Worm (Caenorhabditis elegans) whole organism, L1 larva: ENCODE results near the gene Y53F4B.9.

Experiments used
- C04F5.9 ChIP-seq: sonication (generic microtip); optimal IDR thresholded peaks from 2 replicates; lab custom pipeline; 2016; ENCODE audit warnings: missing genetic modification characterization, missing compliant biosample characterization
- C34B4.2 ChIP-seq: sonication (generic microtip); optimal IDR thresholded peaks from 2 replicates; lab custom pipeline; 2017; ENCODE audit warnings: mild to moderate bottlenecking, missing genetic modification characterization, missing compliant biosample characterization
- F16B12.6 ChIP-seq: fragments of 150-350 bp; optimal IDR thresholded peaks from 2 replicates; lab custom pipeline; 2014; ENCODE audit warnings: missing biosample characterization, missing genetic modification characterization
- aha-1 ChIP-seq: fragments of 150-350 bp; optimal IDR thresholded peaks from 2 replicates; lab custom pipeline; 2014; ENCODE audit warnings: missing biosample characterization, missing genetic modification characterization
- alr-1 ChIP-seq: fragments of 200-800 bp; sonication (Bioruptor generic); optimal IDR thresholded peaks from 2 replicates; lab custom pipeline; 2018; ENCODE audit warnings: borderline replicate concordance, mild to moderate bottlenecking, missing genetic modification characterization, missing compliant biosample characterization
- aly-2 ChIP-seq: fragments of 150-350 bp; optimal IDR thresholded peaks from 2 replicates; lab custom pipeline; 2014; ENCODE audit warnings: missing biosample characterization, missing genetic modification characterization
- ces-1 ChIP-seq: fragments of 150-350 bp; optimal IDR thresholded peaks from 2 replicates; lab custom pipeline; 2014; ENCODE audit warnings: missing biosample characterization, missing genetic modification reagents, missing genetic modification characterization
- dpl-1 ChIP-seq, 3 experiments: fragments of 150-350 bp in 2 of 3; sonication (generic microtip) in 1 of 3; optimal IDR thresholded peaks; 2 replicates each; lab custom pipeline; 2014 to 2017; ENCODE audit warnings: missing biosample characterization in 3 of 3, missing genetic modification characterization in 3 of 3, missing genetic modification reagents in 3 of 3
- efl-1 ChIP-seq, 4 experiments: fragments of 150-350 bp; optimal IDR thresholded peaks in 3 of 4; peaks in 1 of 4; 1 replicate in 1 of 4; 2 replicates in 3 of 4; lab custom pipeline; 2014; ENCODE audit warnings: missing biosample characterization in 2 of 4, missing genetic modification characterization in 2 of 4, missing genetic modification reagents in 2 of 4
- elt-3 ChIP-seq, 6 experiments: fragments of 150-350 bp in 1 of 6; sonication (generic microtip); optimal IDR thresholded peaks; 2 replicates each; lab custom pipeline; 2017 to 2018; ENCODE audit warnings: missing biosample characterization in 6 of 6, missing genetic modification characterization in 6 of 6, inconsistent platforms in 1 of 6
- fkh-10 ChIP-seq: sonication (generic microtip); optimal IDR thresholded peaks from 2 replicates; lab custom pipeline; 2017; ENCODE audit warnings: missing biosample characterization, missing genetic modification reagents, missing genetic modification characterization
- fkh-8 ChIP-seq: sonication (generic microtip); optimal IDR thresholded peaks from 2 replicates; lab custom pipeline; 2016; ENCODE audit warnings: mild to moderate bottlenecking, missing genetic modification characterization, missing compliant biosample characterization
- fos-1 ChIP-seq: fragments of 150-350 bp; optimal IDR thresholded peaks from 2 replicates; lab custom pipeline; 2014; ENCODE audit warnings: missing biosample characterization, missing genetic modification characterization
- grh-1 ChIP-seq: fragments of 200-800 bp; sonication (Bioruptor generic); IDR thresholded peaks from 2 replicates; pipeline ENCODE4 v1.3.6; 2022; ENCODE audit warnings: missing genetic modification reagents, missing genetic modification characterization, missing compliant biosample characterization
- hlh-4 ChIP-seq: sonication (generic microtip); optimal IDR thresholded peaks from 2 replicates; lab custom pipeline; 2016; ENCODE audit warnings: mild to moderate bottlenecking, missing genetic modification characterization, missing compliant biosample characterization
- hpl-2 ChIP-seq: fragments of 150-350 bp; optimal IDR thresholded peaks from 2 replicates; lab custom pipeline; 2014; ENCODE audit warnings: missing biosample characterization, missing genetic modification reagents, missing genetic modification characterization
- irx-1 ChIP-seq: sonication (generic microtip); optimal IDR thresholded peaks from 2 replicates; lab custom pipeline; 2016; ENCODE audit warnings: missing genetic modification characterization, missing compliant biosample characterization
- lin-14 ChIP-seq: fragments of 200-800 bp; sonication (Bioruptor generic); optimal IDR thresholded peaks from 2 replicates; lab custom pipeline; 2018; ENCODE audit warnings: mild to moderate bottlenecking, missing genetic modification characterization, moderate library complexity, missing compliant biosample characterization
- lin-15B ChIP-seq: fragments of 150-350 bp; sonication (generic microtip); optimal IDR thresholded peaks from 3 replicates; lab custom pipeline; 2014; ENCODE audit warnings: missing biosample characterization, missing genetic modification characterization
- lin-35 ChIP-seq, 2 experiments: fragments of 150-350 bp; optimal IDR thresholded peaks; 2 replicates each; lab custom pipeline; 2014; ENCODE audit warnings: missing biosample characterization in 2 of 2, missing genetic modification characterization in 2 of 2, missing genetic modification reagents in 2 of 2
- lsy-2 ChIP-seq, 2 experiments: fragments of 150-350 bp; optimal IDR thresholded peaks; 2 replicates each; lab custom pipeline; 2014; ENCODE audit warnings: missing biosample characterization in 2 of 2, missing genetic modification characterization in 2 of 2
- nhr-11 ChIP-seq: fragments of 150-350 bp; optimal IDR thresholded peaks from 2 replicates; lab custom pipeline; 2014; ENCODE audit warnings: missing biosample characterization, missing genetic modification characterization
- nhr-19 ChIP-seq: fragments of 200-800 bp; sonication (Bioruptor generic); conservative IDR thresholded peaks from 2 replicates; pipeline ENCODE4 v1.3.6; 2022; ENCODE audit warnings: missing genetic modification characterization, missing compliant biosample characterization
- nhr-237 ChIP-seq: fragments of 150-350 bp; optimal IDR thresholded peaks from 2 replicates; lab custom pipeline; 2014; ENCODE audit warnings: missing biosample characterization, missing genetic modification characterization
- nhr-77 ChIP-seq: fragments of 150-350 bp; optimal IDR thresholded peaks from 2 replicates; lab custom pipeline; 2014; ENCODE audit warnings: missing biosample characterization, missing genetic modification characterization
- nhr-85 ChIP-seq: sonication (generic microtip); peaks from one replicate; lab custom pipeline; 2016; ENCODE audit warnings: missing genetic modification characterization, inconsistent platforms, missing compliant biosample characterization
- nhr-90 ChIP-seq: sonication (generic microtip); optimal IDR thresholded peaks from 2 replicates; lab custom pipeline; 2016; ENCODE audit warnings: mild to moderate bottlenecking, missing genetic modification characterization, missing compliant biosample characterization; ENCODE audit not compliant: poor library complexity
- pax-3 ChIP-seq: fragments of 200-800 bp; sonication (Bioruptor generic); optimal IDR thresholded peaks from 2 replicates; lab custom pipeline; 2018; ENCODE audit warnings: mild to moderate bottlenecking, missing genetic modification characterization, moderate library complexity, missing compliant biosample characterization
- rnt-1 ChIP-seq: sonication (generic microtip); optimal IDR thresholded peaks from 2 replicates; lab custom pipeline; 2016; ENCODE audit warnings: mild to moderate bottlenecking, missing genetic modification characterization, moderate library complexity, missing compliant biosample characterization
- snu-23 ChIP-seq: sonication (generic microtip); optimal IDR thresholded peaks from 2 replicates; lab custom pipeline; 2016; ENCODE audit warnings: missing genetic modification characterization, missing compliant biosample characterization
- unc-130 ChIP-seq: fragments of 150-350 bp; optimal IDR thresholded peaks from 2 replicates; lab custom pipeline; 2017; ENCODE audit warnings: missing biosample characterization, missing genetic modification characterization, inconsistent platforms
- unc-30 ChIP-seq: sonication (generic microtip); optimal IDR thresholded peaks from 2 replicates; lab custom pipeline; 2017; ENCODE audit warnings: missing biosample characterization, missing genetic modification characterization
- unc-98 ChIP-seq: fragments of 200-800 bp; sonication (Bioruptor generic); IDR thresholded peaks from 2 replicates; pipeline ENCODE4 v1.3.6; 2022; ENCODE audit warnings: missing genetic modification characterization, missing compliant biosample characterization

Y53F4B.9 gene

ce11 chrII:15015669-15016068 lies 5.5 kb upstream of the Y53F4B.9 start:
- TF ChIP-seq unc-130, result no peak
- no peak for TF ChIP-seq irx-1 (tag; lab: Kevin White, UChicago)
- no peak for TF ChIP-seq unc-98 (GFP tag; lab: Robert Waterston, UW)
- no peak for TF ChIP-seq grh-1 (GFP tag; lab: Robert Waterston, UW)
- no peak for TF ChIP-seq F16B12.6 (tag; lab: Kevin White, UChicago)
- TF ChIP-seq elt-3 (tag; optimal IDR thresholded peaks at IDR 0.05; lab: Kevin White, UChicago), result no peak
- TF ChIP-seq fkh-10, result no peak
- TF ChIP-seq lin-15B (tag; lab: Kevin White, UChicago), result no peak
- TF ChIP-seq efl-1 (optimal IDR thresholded peaks at IDR 0.05; lab: Kevin White, UChicago), result no peak
- TF ChIP-seq efl-1 (GFP tag; optimal IDR thresholded peaks at IDR 0.05 in 1 of 2; lab: Kevin White, UChicago), result peak in 1 of 2 experiments; percentile 53
- no peak for TF ChIP-seq C34B4.2 (tag; lab: Kevin White, UChicago)
- TF ChIP-seq lin-14 (GFP tag; lab: Kevin White, UChicago), result peak; percentile 35
- no peak for TF ChIP-seq unc-30 (tag; lab: Kevin White, UChicago)
- no peak for TF ChIP-seq nhr-11 (tag; lab: Kevin White, UChicago)
- no peak for TF ChIP-seq fkh-8 (tag; lab: Kevin White, UChicago)
- TF ChIP-seq aha-1 (tag; lab: Kevin White, UChicago), result no peak

- no peak for TF ChIP-seq snu-23 (GFP tag; lab: Kevin White, UChicago)
- no peak for TF ChIP-seq aly-2 (tag; lab: Kevin White, UChicago)
- TF ChIP-seq C34B4.2 (tag; lab: Kevin White, UChicago), result no peak
- TF ChIP-seq lin-14 (GFP tag; lab: Kevin White, UChicago), result peak; percentile 46
- TF ChIP-seq fkh-10, result peak; percentile 74
- TF ChIP-seq alr-1 (tag; lab: Kevin White, UChicago), result no peak
- TF ChIP-seq, all 84 proteins: peak for 2
These were observed 4.2 kb upstream of the Y53F4B.9 start, which contains the start of gene Y53F4B.51 for ce11 chrII:15014380-15014779. TSS of gene Y53F4B.51 (minus strand) at chrII:15014442.

- peak; percentile 61 for TF ChIP-seq pax-3 (tag; lab: Kevin White, UChicago)
- TF ChIP-seq nhr-85, result peak; percentile 75
- no peak for TF ChIP-seq efl-1 (optimal IDR thresholded peaks at IDR 0.05; lab: Kevin White, UChicago)
- peak in 1 of 2 experiments; percentile 89 for TF ChIP-seq efl-1 (GFP tag; optimal IDR thresholded peaks at IDR 0.05 in 1 of 2; lab: Kevin White, UChicago)
- no peak for TF ChIP-seq hpl-2 (GFP tag; lab: Kevin White, UChicago)
- TF ChIP-seq unc-98 (GFP tag; lab: Robert Waterston, UW), result peak; percentile 50; the same call in 1 of the 2 replicates
- no peak for TF ChIP-seq lsy-2 (tag; optimal IDR thresholded peaks at IDR 0.05; lab: Kevin White, UChicago)
- peak; percentile 19 for TF ChIP-seq nhr-90
These were observed 1.6 kb downstream of the Y53F4B.9 start for ce11 chrII:15008481-15009057.

- no peak for TF ChIP-seq lin-15B (tag; lab: Kevin White, UChicago)
- TF ChIP-seq lin-14 (GFP tag; lab: Kevin White, UChicago), result no peak
- no peak for TF ChIP-seq irx-1 (tag; lab: Kevin White, UChicago)
- no peak for TF ChIP-seq snu-23 (GFP tag; lab: Kevin White, UChicago)
- TF ChIP-seq nhr-237, result no peak
These were observed 5.1 kb downstream of the Y53F4B.9 start for ce11 chrII:15005118-15005517.

- peak; percentile 18 to 45 for TF ChIP-seq efl-1 (optimal IDR thresholded peaks at IDR 0.05; lab: Kevin White, UChicago)
- peak; percentile 27 to 76 for TF ChIP-seq efl-1 (GFP tag; optimal IDR thresholded peaks at IDR 0.05 in 1 of 2; lab: Kevin White, UChicago)
- peak in 1 of 3 experiments; percentile 38 for TF ChIP-seq dpl-1 (GFP tag; optimal IDR thresholded peaks at IDR 0.05; lab: Kevin White, UChicago)
- TF ChIP-seq C04F5.9 (tag; lab: Kevin White, UChicago), result no peak
- no peak for TF ChIP-seq nhr-19 (GFP tag; lab: Robert Waterston, UW)
- TF ChIP-seq nhr-85, result peak; percentile 44
These were observed 5.7 kb downstream of the Y53F4B.9 start for ce11 chrII:15004538-15004937.

- no peak for TF ChIP-seq snu-23 (GFP tag; lab: Kevin White, UChicago)
- no peak for TF ChIP-seq nhr-19 (GFP tag; lab: Robert Waterston, UW)
- no peak for TF ChIP-seq rnt-1 (tag; lab: Kevin White, UChicago)
- no peak for TF ChIP-seq alr-1 (tag; lab: Kevin White, UChicago)
- no peak for TF ChIP-seq lsy-2 (tag; optimal IDR thresholded peaks at IDR 0.05; lab: Kevin White, UChicago)
- no peak for TF ChIP-seq fos-1 (tag; lab: Kevin White, UChicago)
- TF ChIP-seq nhr-77, result no peak
- TF ChIP-seq lin-35 (GFP tag; optimal IDR thresholded peaks at IDR 0.05; lab: Kevin White, UChicago), result no peak
- no peak for TF ChIP-seq ces-1 (GFP tag; lab: Kevin White, UChicago)
- TF ChIP-seq elt-3 (tag; optimal IDR thresholded peaks at IDR 0.05; lab: Kevin White, UChicago), result no peak
- TF ChIP-seq nhr-85, result no peak
- TF ChIP-seq dpl-1 (GFP tag; optimal IDR thresholded peaks at IDR 0.05; lab: Kevin White, UChicago), result no peak
- TF ChIP-seq irx-1 (tag; lab: Kevin White, UChicago), result no peak
- no peak for TF ChIP-seq hlh-4 (tag; lab: Kevin White, UChicago)
These were observed 6.8 kb downstream of the Y53F4B.9 start, which contains the start of gene Y53F4B.10 for ce11 chrII:15003410-15003809. TSS of gene Y53F4B.10 (minus strand) at chrII:15003510.
